Fruit fly (Drosophila melanogaster) whole organism, pupa: ENCODE data around the gene CG33630.

ENCODE experiments used
- CG10348 ChIP-seq: fragments of 200-800 bp; sonication (Bioruptor generic); IDR thresholded peaks from 2 replicates; pipeline ENCODE4 v1.3.6; 2022; ENCODE audit warnings: missing biosample characterization, missing genetic modification characterization
- CG12605 ChIP-seq: fragments of 200-800 bp; sonication (Bioruptor generic); IDR thresholded peaks from 2 replicates; pipeline ENCODE4 v1.3.6; 2022; ENCODE audit warnings: missing biosample characterization, missing genetic modification characterization
- CG13204 ChIP-seq: fragments of 200-800 bp; sonication (Bioruptor generic); optimal IDR thresholded peaks from 2 replicates; lab custom pipeline; 2018; ENCODE audit warnings: missing biosample characterization, mild to moderate bottlenecking, missing genetic modification characterization, moderate library complexity
- CG17806 ChIP-seq: fragments of 200-800 bp; sonication (Bioruptor generic); optimal IDR thresholded peaks from 2 replicates; lab custom pipeline; 2018; ENCODE audit warnings: missing biosample characterization, mild to moderate bottlenecking, missing genetic modification characterization, moderate library complexity
- CG4496 ChIP-seq: fragments of 200-800 bp; sonication (Bioruptor generic); IDR thresholded peaks from 3 replicates; pipeline ENCODE4 v1.3.6; 2022; ENCODE audit warnings: missing biosample characterization, missing genetic modification characterization
- D1 ChIP-seq: fragments of 200-800 bp; sonication (Bioruptor generic); optimal IDR thresholded peaks from 2 replicates; lab custom pipeline; 2018; ENCODE audit warnings: missing biosample characterization, mild to moderate bottlenecking, missing genetic modification characterization, moderate library complexity
- EcR ChIP-seq: fragments of 200-800 bp; sonication (Bioruptor generic); optimal IDR thresholded peaks from 3 replicates; lab custom pipeline; 2019; ENCODE audit warnings: missing biosample characterization, missing genetic modification characterization, mild to moderate bottlenecking, moderate library complexity, missing genetic modification reagents
- Pif1B ChIP-seq: fragments of 200-800 bp; sonication (Bioruptor generic); optimal IDR thresholded peaks from 3 replicates; lab custom pipeline; 2016; ENCODE audit warnings: missing biosample characterization, missing genetic modification characterization
- Snoo ChIP-seq: fragments of 200-800 bp; sonication (Bioruptor generic); optimal IDR thresholded peaks from 3 replicates; lab custom pipeline; 2017; ENCODE audit warnings: missing biosample characterization, mild to moderate bottlenecking, missing genetic modification characterization, inconsistent platforms
- rn ChIP-seq: fragments of 200-800 bp; sonication (Bioruptor generic); IDR thresholded peaks from 2 replicates; pipeline ENCODE4 v1.3.6; 2022; ENCODE audit warnings: missing biosample characterization, missing genetic modification characterization

dm6 chr3R:10087206-10087927, 24.9 kb downstream of the CG33630 start:
- peak; percentile 90 for TF ChIP-seq rn (GFP tag; lab: Robert Waterston, UW)
- TF ChIP-seq CG17806 (tag; lab: Kevin White, UChicago) = peak; percentile 91
- peak; percentile 88 for TF ChIP-seq D1 (tag; lab: Kevin White, UChicago)
- peak; percentile 65 for TF ChIP-seq CG13204 (GFP tag; lab: Kevin White, UChicago)
- peak; percentile 41; the same call in 1 of the 2 replicates for TF ChIP-seq CG10348 (GFP tag; lab: Robert Waterston, UW)
- TF ChIP-seq Pif1B (GFP tag; lab: Kevin White, UChicago) = peak; percentile 90
- TF ChIP-seq CG4496 (GFP tag; lab: Robert Waterston, UW) = peak; percentile 93
- peak; percentile 92 for TF ChIP-seq EcR (GFP tag; lab: Kevin White, UChicago)
- peak; percentile 77 for TF ChIP-seq CG12605 (GFP tag; lab: Robert Waterston, UW)
- TF ChIP-seq Snoo (tag; lab: Kevin White, UChicago) = peak; percentile 70
